Worm (Caenorhabditis elegans) whole organism, late embryonic: Measurements from ENCODE around the gene mbl-1.

Source experiments
- ama-1 ChIP-seq: fragments of 150-350 bp; optimal IDR thresholded peaks from 2 replicates; lab custom pipeline; 2014
- ceh-2 ChIP-seq: sonication (generic microtip); optimal IDR thresholded peaks from 2 replicates; lab custom pipeline; 2016; ENCODE audit warnings: missing genotype, missing genetic modification characterization, missing compliant biosample characterization
- ceh-22 ChIP-seq: sonication (generic microtip); optimal IDR thresholded peaks from 2 replicates; lab custom pipeline; 2017; ENCODE audit warnings: missing biosample characterization, missing genetic modification characterization
- ceh-9 ChIP-seq: sonication (generic microtip); optimal IDR thresholded peaks from 2 replicates; lab custom pipeline; 2016; ENCODE audit warnings: mild to moderate bottlenecking, missing genetic modification characterization, inconsistent platforms, missing compliant biosample characterization
- elt-2 ChIP-seq: sonication (generic microtip); optimal IDR thresholded peaks from 2 replicates; lab custom pipeline; 2016; ENCODE audit warnings: missing genetic modification reagents, missing genetic modification characterization, missing compliant biosample characterization
- fax-1 ChIP-seq: sonication (generic microtip); optimal IDR thresholded peaks from 2 replicates; lab custom pipeline; 2016; ENCODE audit warnings: missing genotype, missing genetic modification characterization, missing compliant biosample characterization
- fkh-10 ChIP-seq: fragments of 150-350 bp; optimal IDR thresholded peaks from 2 replicates; lab custom pipeline; 2014; ENCODE audit warnings: missing biosample characterization, missing genetic modification reagents, missing genetic modification characterization
- nhr-11 ChIP-seq: fragments of 150-350 bp; optimal IDR thresholded peaks from 2 replicates; lab custom pipeline; 2014; ENCODE audit warnings: missing biosample characterization, missing genetic modification characterization
- pqm-1 ChIP-seq: sonication (generic microtip); optimal IDR thresholded peaks from 2 replicates; lab custom pipeline; 2016; ENCODE audit warnings: missing genetic modification characterization, missing compliant biosample characterization
- syd-9 ChIP-seq: sonication (generic microtip); optimal IDR thresholded peaks from 2 replicates; lab custom pipeline; 2016; ENCODE audit warnings: mild to moderate bottlenecking, missing genetic modification characterization, moderate library complexity, missing compliant biosample characterization
- unc-55 ChIP-seq: sonication (generic microtip); optimal IDR thresholded peaks from 2 replicates; lab custom pipeline; 2017; ENCODE audit warnings: missing biosample characterization, missing genetic modification reagents, missing genetic modification characterization

DNA sequence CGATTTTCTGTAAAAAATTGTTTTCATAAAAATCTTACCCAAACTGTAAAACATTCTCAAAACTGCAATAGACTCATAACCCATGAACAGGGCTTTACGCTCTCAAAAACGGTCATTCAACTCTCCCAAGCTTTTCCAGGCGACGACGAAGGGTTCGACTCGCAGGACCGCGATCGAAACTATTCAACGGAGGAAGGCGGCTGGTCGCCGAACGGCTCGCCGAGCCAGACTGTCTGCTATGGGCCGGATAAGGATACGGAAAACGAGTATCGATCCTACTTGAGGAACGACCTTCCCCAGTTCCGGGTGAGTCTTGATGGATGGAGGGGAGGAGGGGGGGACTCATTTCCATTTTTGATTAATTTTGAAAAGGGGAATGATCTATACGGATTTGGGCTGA, 10.6 kb upstream of the mbl-1 start:
- TF ChIP-seq ceh-2 (tag; lab: Kevin White, UChicago), result no peak
- no peak for TF ChIP-seq ama-1
- TF ChIP-seq elt-2, result no peak
- no peak for TF ChIP-seq syd-9 (tag; lab: Kevin White, UChicago)
- no peak for TF ChIP-seq ceh-9
- no peak for TF ChIP-seq pqm-1 (tag; lab: Kevin White, UChicago)
- no peak for TF ChIP-seq ceh-22 (tag; lab: Kevin White, UChicago)
- TF ChIP-seq unc-55 (GFP tag; lab: Kevin White, UChicago), result no peak
- TF ChIP-seq nhr-11 (tag; lab: Kevin White, UChicago), result no peak
- no peak for TF ChIP-seq fkh-10 (GFP tag; lab: Kevin White, UChicago)
- no peak for TF ChIP-seq fax-1 (tag; lab: Kevin White, UChicago)
